Fruit fly (Drosophila melanogaster) whole organism, embryonic: Measurements from ENCODE around the gene CG13917.

Experiments used
- Awh ChIP-seq: fragments of 200-800 bp; sonication (Bioruptor generic); IDR thresholded peaks from 2 replicates; pipeline ENCODE4, ENCODE4 v1.3.6; 2022; ENCODE audit warnings: missing biosample characterization, missing genetic modification characterization
- az2 ChIP-seq: fragments of 200-800 bp; sonication (Bioruptor generic); optimal IDR thresholded peaks from 3 replicates; lab custom pipeline; 2016; ENCODE audit warnings: missing biosample characterization, missing genetic modification characterization

DNA sequence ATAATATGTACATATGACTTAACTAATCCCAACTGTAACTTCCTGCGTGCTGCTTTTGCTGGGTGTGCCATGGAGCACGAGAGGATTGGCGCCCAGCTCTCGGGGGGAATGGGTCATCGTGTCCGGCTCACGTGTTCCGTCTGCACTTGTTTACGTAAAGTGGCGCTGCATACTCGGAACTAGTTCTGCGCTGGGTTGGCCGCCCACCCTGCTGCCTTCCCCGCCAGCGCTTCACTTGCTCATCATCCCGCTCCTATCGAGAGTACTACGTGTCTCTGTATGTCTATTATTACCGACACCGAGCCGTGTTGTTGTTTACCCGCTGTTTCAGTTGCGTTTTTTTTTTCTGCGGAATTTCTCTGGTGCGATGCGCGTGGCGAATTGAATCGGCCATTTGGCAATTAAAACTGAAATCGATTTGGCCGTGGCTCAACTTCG lies 26.8 kb upstream of the CG13917 start:
- TF ChIP-seq az2 (GFP tag; lab: Kevin White, UChicago) (no peak), Awh (GFP tag; lab: Robert Waterston, UW) (no peak)
